Fruit fly (Drosophila melanogaster) whole organism, embryonic: Measurements from ENCODE around the gene CG4660.

Source experiments
- ATbp ChIP-seq: fragments of 200-800 bp; sonication (Bioruptor generic); optimal IDR thresholded peaks from 2 replicates; lab custom pipeline; 2017; ENCODE audit warnings: missing biosample characterization, mild to moderate bottlenecking, missing genetic modification characterization, missing genetic modification reagents
- Abd-B ChIP-seq: fragments of 200-800 bp; sonication (Bioruptor generic); optimal IDR thresholded peaks from 2 replicates; lab custom pipeline; 2018; ENCODE audit warnings: missing biosample characterization, mild to moderate bottlenecking, missing genetic modification characterization, moderate library complexity
- Ada2b ChIP-seq: fragments of 200-800 bp; sonication (Bioruptor generic); IDR thresholded peaks from 2 replicates; pipeline ENCODE4 v1.3.6; 2022; ENCODE audit warnings: missing biosample characterization, missing genetic modification characterization
- Adf1 ChIP-seq: fragments of 200-800 bp; sonication (Bioruptor generic); IDR thresholded peaks from 2 replicates; pipeline ENCODE4 v1.3.6; 2022; ENCODE audit warnings: missing biosample characterization, missing genetic modification characterization
- Bdp1 ChIP-seq: fragments of 200-800 bp; sonication (Bioruptor generic); optimal IDR thresholded peaks from 3 replicates; lab custom pipeline; 2016; ENCODE audit warnings: missing biosample characterization, missing genetic modification characterization
- CG11696 ChIP-seq: fragments of 200-800 bp; sonication (Bioruptor generic); IDR thresholded peaks from 2 replicates; pipeline ENCODE4 v1.3.6; 2022; ENCODE audit warnings: missing biosample characterization, missing genetic modification characterization
- CG14014 ChIP-seq: fragments of 200-800 bp; sonication (Bioruptor generic); IDR thresholded peaks from 2 replicates; pipeline ENCODE4 v1.3.6; 2022; ENCODE audit warnings: missing biosample characterization, missing genetic modification characterization
- CG14441 ChIP-seq: fragments of 200-800 bp; sonication (Bioruptor generic); IDR thresholded peaks from 2 replicates; pipeline ENCODE4 v1.3.6; 2022; ENCODE audit warnings: missing biosample characterization, missing genetic modification characterization
- CG15073 ChIP-seq: fragments of 200-800 bp; sonication (Bioruptor generic); optimal IDR thresholded peaks from 2 replicates; lab custom pipeline; 2016; ENCODE audit warnings: missing biosample characterization, missing genetic modification characterization
- CG17359 ChIP-seq: fragments of 200-800 bp; sonication (Bioruptor generic); optimal IDR thresholded peaks from 3 replicates; lab custom pipeline; 2018; ENCODE audit warnings: missing biosample characterization, mild to moderate bottlenecking, missing genetic modification characterization, moderate library complexity
- CG17385 ChIP-seq: fragments of 200-800 bp; sonication (Bioruptor generic); optimal IDR thresholded peaks from 3 replicates; lab custom pipeline; 2018; ENCODE audit warnings: missing biosample characterization, mild to moderate bottlenecking, missing genetic modification characterization
- CG18011 ChIP-seq: fragments of 200-800 bp; sonication (Bioruptor generic); optimal IDR thresholded peaks from 2 replicates; lab custom pipeline; 2017; ENCODE audit warnings: missing biosample characterization, missing genetic modification characterization, mild to moderate bottlenecking, moderate library complexity, missing genotype
- CG2120 ChIP-seq: fragments of 200-800 bp; sonication (Bioruptor generic); optimal IDR thresholded peaks from 3 replicates; lab custom pipeline; 2016; ENCODE audit warnings: missing biosample characterization, missing genetic modification characterization
- CG30403 ChIP-seq: fragments of 200-800 bp; sonication (Bioruptor generic); optimal IDR thresholded peaks from 3 replicates; lab custom pipeline; 2016; ENCODE audit warnings: missing biosample characterization, missing genetic modification characterization
- CG3163 ChIP-seq: fragments of 200-800 bp; sonication (Bioruptor generic); optimal IDR thresholded peaks from 3 replicates; lab custom pipeline; 2016; ENCODE audit warnings: missing biosample characterization, missing genetic modification characterization
- CG33213 ChIP-seq: fragments of 200-800 bp; sonication (Bioruptor generic); optimal IDR thresholded peaks from 3 replicates; lab custom pipeline; 2016; ENCODE audit warnings: missing biosample characterization, missing genetic modification characterization
- CG4360 ChIP-seq: fragments of 200-800 bp; sonication (Bioruptor generic); IDR thresholded peaks from 2 replicates; pipeline ENCODE4 v1.3.6; 2022; ENCODE audit warnings: missing biosample characterization, missing genetic modification characterization
- CG6175 ChIP-seq: fragments of 200-800 bp; sonication (Bioruptor generic); IDR thresholded peaks from 3 replicates; pipeline ENCODE4 v1.3.6; 2022; ENCODE audit warnings: missing biosample characterization, missing genetic modification characterization
- CG7745 ChIP-seq: fragments of 200-800 bp; sonication (Bioruptor generic); optimal IDR thresholded peaks from 2 replicates; lab custom pipeline; 2018; ENCODE audit warnings: missing biosample characterization, mild to moderate bottlenecking, missing genetic modification characterization, moderate library complexity
- CG8359 ChIP-seq: fragments of 200-800 bp; sonication (Bioruptor generic); optimal IDR thresholded peaks from 2 replicates; lab custom pipeline; 2017; ENCODE audit warnings: missing biosample characterization, mild to moderate bottlenecking, missing genetic modification characterization, borderline replicate concordance
- CG9932 ChIP-seq: fragments of 200-800 bp; sonication (Bioruptor generic); IDR thresholded peaks from 2 replicates; pipeline ENCODE4 v1.3.6; 2022; ENCODE audit warnings: missing biosample characterization, missing genetic modification characterization
- Dad ChIP-seq: fragments of 200-800 bp; sonication (Bioruptor generic); optimal IDR thresholded peaks from 3 replicates; lab custom pipeline; 2016; ENCODE audit warnings: missing biosample characterization, missing genetic modification characterization
- Elba2 ChIP-seq: fragments of 200-800 bp; sonication (Bioruptor generic); optimal IDR thresholded peaks from 3 replicates; lab custom pipeline; 2016; ENCODE audit warnings: missing biosample characterization, missing genetic modification characterization
- Ets97D ChIP-seq: fragments of 200-800 bp; sonication (Bioruptor generic); optimal IDR thresholded peaks from 3 replicates; lab custom pipeline; 2016; ENCODE audit warnings: missing biosample characterization, missing genetic modification characterization
- HLH4C ChIP-seq: fragments of 200-800 bp; sonication (Bioruptor generic); IDR thresholded peaks from 3 replicates; pipeline ENCODE4 v1.3.6; 2022; ENCODE audit warnings: missing biosample characterization, missing genetic modification characterization; ENCODE audit not compliant: partially characterized antibody
- HLH54F ChIP-seq: fragments of 200-800 bp; sonication (Bioruptor generic); optimal IDR thresholded peaks from 3 replicates; lab custom pipeline; 2016; ENCODE audit warnings: missing biosample characterization, missing genetic modification characterization
- Hr78 ChIP-seq, 2 experiments: fragments of 200-800 bp in 1 of 2; fragments of >200 bp in 1 of 2; sonication (Bioruptor generic) in 1 of 2; optimal IDR thresholded peaks; 2 replicates each; lab custom pipeline; 2017 to 2019; ENCODE audit warnings: missing biosample characterization in 2 of 2, missing genetic modification characterization in 2 of 2, mild to moderate bottlenecking in 1 of 2, moderate library complexity in 1 of 2
- Lpt ChIP-seq: fragments of >200 bp; optimal IDR thresholded peaks from 2 replicates; lab custom pipeline; 2018; ENCODE audit warnings: missing biosample characterization, missing genetic modification characterization
- NFAT ChIP-seq: fragments of 200-800 bp; sonication (Bioruptor generic); IDR thresholded peaks from 2 replicates; pipeline ENCODE4 v1.3.6; 2022; ENCODE audit warnings: missing biosample characterization, missing genetic modification characterization
- Neu2 ChIP-seq: fragments of 200-800 bp; sonication (Bioruptor generic); optimal IDR thresholded peaks from 3 replicates; lab custom pipeline; 2016; ENCODE audit warnings: missing biosample characterization, missing genetic modification characterization, borderline replicate concordance
- Optix ChIP-seq: fragments of 200-800 bp; sonication (Bioruptor generic); IDR thresholded peaks from 3 replicates; pipeline ENCODE4 v1.3.6; 2022; ENCODE audit warnings: missing biosample characterization, missing genetic modification characterization
- Ptx1 ChIP-seq: fragments of 200-800 bp; sonication (Bioruptor generic); IDR thresholded peaks from 2 replicates; pipeline ENCODE4 v1.3.6; 2022; ENCODE audit warnings: missing biosample characterization, missing genetic modification characterization
- Usf ChIP-seq: fragments of 200-800 bp; sonication (Bioruptor generic); optimal IDR thresholded peaks from 2 replicates; lab custom pipeline; 2017; ENCODE audit warnings: missing genotype, missing biosample characterization, missing genetic modification characterization
- al ChIP-seq: fragments of 200-800 bp; sonication (Bioruptor generic); IDR thresholded peaks from 2 replicates; pipeline ENCODE4 v1.3.6; 2022; ENCODE audit warnings: missing biosample characterization, missing genetic modification characterization
- aop ChIP-seq: fragments of 200-800 bp; sonication (Bioruptor generic); IDR thresholded peaks from 2 replicates; pipeline ENCODE4 v1.3.6; 2022; ENCODE audit warnings: missing biosample characterization, missing genetic modification characterization
- bowl ChIP-seq: fragments of 200-800 bp; sonication (Bioruptor generic); IDR thresholded peaks from 2 replicates; pipeline ENCODE4 v1.3.6; 2022; ENCODE audit warnings: missing biosample characterization, missing genetic modification characterization
- croc ChIP-seq: fragments of 200-800 bp; sonication (Bioruptor generic); conservative IDR thresholded peaks from 3 replicates; pipeline ENCODE4 v1.3.6; 2022; ENCODE audit warnings: missing biosample characterization, missing genetic modification characterization
- fd96Cb ChIP-seq: fragments of 200-800 bp; sonication (Bioruptor generic); optimal IDR thresholded peaks from 2 replicates; lab custom pipeline; 2018; ENCODE audit warnings: missing biosample characterization, mild to moderate bottlenecking, missing genetic modification characterization, moderate library complexity
- ftz-f1 ChIP-seq: fragments of 200-800 bp; sonication (Bioruptor generic); optimal IDR thresholded peaks from 2 replicates; lab custom pipeline; 2016; ENCODE audit warnings: missing biosample characterization, missing genetic modification characterization
- gcm ChIP-seq: fragments of 200-800 bp; sonication (Bioruptor generic); optimal IDR thresholded peaks from 2 replicates; lab custom pipeline; 2019; ENCODE audit warnings: missing biosample characterization, mild to moderate bottlenecking, missing genetic modification characterization, moderate library complexity
- gcm2 ChIP-seq: fragments of 200-800 bp; sonication (Bioruptor generic); optimal IDR thresholded peaks from 2 replicates; lab custom pipeline; 2016; ENCODE audit warnings: missing biosample characterization, missing genetic modification characterization
- gsb-n ChIP-seq: fragments of 200-800 bp; sonication (Bioruptor generic); optimal IDR thresholded peaks from 3 replicates; lab custom pipeline; 2018; ENCODE audit warnings: missing biosample characterization, mild to moderate bottlenecking, missing genetic modification characterization
- hth ChIP-seq: fragments of >200 bp; optimal IDR thresholded peaks from 2 replicates; lab custom pipeline; 2017; ENCODE audit warnings: inconsistent platforms
- nerfin-2 ChIP-seq: fragments of 200-800 bp; sonication (Bioruptor generic); IDR thresholded peaks from 2 replicates; pipeline ENCODE4 v1.3.6; 2022; ENCODE audit warnings: missing biosample characterization, missing genetic modification characterization; ENCODE audit not compliant: partially characterized antibody
- otp ChIP-seq: fragments of 200-800 bp; sonication (Bioruptor generic); IDR thresholded peaks from 3 replicates; pipeline ENCODE4, ENCODE4 v1.3.6; 2022; ENCODE audit warnings: missing biosample characterization, missing genetic modification characterization
- ranshi ChIP-seq: fragments of 200-800 bp; sonication (Bioruptor generic); IDR thresholded peaks from 2 replicates; pipeline ENCODE4 v1.3.6; 2022; ENCODE audit warnings: missing biosample characterization, missing genetic modification characterization
- shn ChIP-seq: fragments of 200-800 bp; sonication (Bioruptor generic); optimal IDR thresholded peaks from 3 replicates; lab custom pipeline; 2016; ENCODE audit warnings: missing biosample characterization, missing genetic modification characterization
- wek ChIP-seq: fragments of 200-800 bp; sonication (Bioruptor generic); optimal IDR thresholded peaks from 3 replicates; lab custom pipeline; 2018; ENCODE audit warnings: missing biosample characterization, mild to moderate bottlenecking, missing genetic modification characterization, moderate library complexity
- z ChIP-seq: fragments of 200-800 bp; sonication (Bioruptor generic); IDR thresholded peaks from 3 replicates; pipeline ENCODE4 v1.3.6; 2022; ENCODE audit warnings: missing biosample characterization, missing genetic modification characterization
- zen ChIP-seq: fragments of 200-800 bp; sonication (Bioruptor generic); optimal IDR thresholded peaks from 3 replicates; lab custom pipeline; 2018; ENCODE audit warnings: missing biosample characterization, mild to moderate bottlenecking, missing genetic modification characterization, moderate library complexity
- zfh2 ChIP-seq: fragments of 200-800 bp; sonication (Bioruptor generic); optimal IDR thresholded peaks from 2 replicates; lab custom pipeline; 2016; ENCODE audit warnings: missing biosample characterization, missing genetic modification characterization

CG4660 gene

DNA sequence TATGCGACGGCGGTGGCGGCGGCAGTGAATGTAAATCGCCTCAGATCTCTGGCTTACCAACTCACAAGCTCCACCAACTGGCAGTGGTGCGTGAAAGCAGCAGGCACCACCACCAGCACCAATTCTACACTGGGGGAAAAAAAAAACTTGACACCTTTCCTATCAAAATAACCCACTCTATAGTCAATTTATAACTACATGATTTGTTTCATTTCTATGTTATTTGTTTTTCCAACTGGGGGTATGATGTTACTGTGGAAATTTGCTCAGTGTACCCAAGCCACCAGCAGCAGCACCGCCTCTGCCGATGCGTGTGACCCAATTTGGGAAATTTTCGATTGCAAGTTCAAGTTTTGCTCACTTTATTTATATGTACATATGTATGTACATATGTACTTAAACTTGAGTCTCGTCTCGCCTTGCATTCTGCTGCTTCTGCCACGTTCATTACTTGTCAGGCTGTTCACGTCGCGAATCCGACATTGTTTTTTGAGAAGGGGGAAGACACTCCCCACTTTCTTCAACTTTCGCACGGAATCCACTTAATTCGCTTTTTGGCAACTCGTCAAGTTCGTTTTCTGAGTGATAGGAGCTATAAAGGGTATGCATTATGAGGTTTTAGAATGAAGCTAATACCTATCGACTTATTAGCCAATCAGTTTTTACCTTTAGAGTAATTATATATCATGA is 21.9 kb downstream of the CG4660 start (continued):
- no peak for TF ChIP-seq Ada2b (GFP tag; lab: Robert Waterston, UW)
- TF ChIP-seq CG9932 (GFP tag; lab: Robert Waterston, UW): no peak
- 0 out of 3 replicates have a peak, but pooled peaks have one; percentile 42 for TF ChIP-seq Optix (GFP tag; lab: Robert Waterston, UW)
- TF ChIP-seq CG14441 (GFP tag; lab: Robert Waterston, UW): peak; percentile 43; the same call in 1 of the 2 replicates
- TF ChIP-seq croc (GFP tag; lab: Robert Waterston, UW): no peak
- no peak for TF ChIP-seq Adf1 (GFP tag; lab: Robert Waterston, UW)
- no peak for TF ChIP-seq gcm
- TF ChIP-seq bowl (GFP tag; lab: Robert Waterston, UW): no peak
- no peak for TF ChIP-seq CG15073
- TF ChIP-seq z: no peak
- TF ChIP-seq ftz-f1 (GFP tag; lab: Kevin White, UChicago): no peak
- no peak for TF ChIP-seq ranshi (GFP tag; lab: Robert Waterston, UW)
- TF ChIP-seq CG8359: no peak
- no peak for TF ChIP-seq Neu2
- TF ChIP-seq gsb-n: no peak
- no peak for TF ChIP-seq Dad
- TF ChIP-seq CG14014 (GFP tag; lab: Robert Waterston, UW): no peak
- no peak for TF ChIP-seq Ets97D (GFP tag; lab: Kevin White, UChicago)
- TF ChIP-seq fd96Cb (tag; lab: Kevin White, UChicago): peak; percentile 33
- no peak for TF ChIP-seq CG4360 (GFP tag; lab: Robert Waterston, UW)
- no peak for TF ChIP-seq CG7745 (tag; lab: Kevin White, UChicago)
- TF ChIP-seq NFAT (GFP tag; lab: Robert Waterston, UW): no peak
- TF ChIP-seq Elba2 (GFP tag; lab: Kevin White, UChicago): no peak
- no peak for TF ChIP-seq aop
- TF ChIP-seq otp (GFP tag; lab: Robert Waterston, UW): 0 out of 3 replicates have a peak, but pooled peaks have one; percentile 31
- no peak for TF ChIP-seq CG11696 (GFP tag; lab: Robert Waterston, UW)
- no peak for TF ChIP-seq HLH54F
- TF ChIP-seq CG2120 (GFP tag; lab: Kevin White, UChicago): no peak
- TF ChIP-seq CG6175: no peak
- TF ChIP-seq CG17359 (tag; lab: Kevin White, UChicago): peak; percentile 62
- no peak for TF ChIP-seq zen (tag; lab: Kevin White, UChicago)
- TF ChIP-seq al: no peak
- TF ChIP-seq CG30403 (GFP tag; lab: Kevin White, UChicago): peak; percentile 17
- no peak for TF ChIP-seq CG17385 (GFP tag; lab: Kevin White, UChicago)
- TF ChIP-seq Abd-B: no peak
- TF ChIP-seq Lpt (GFP tag; lab: Kevin White, UChicago): no peak
- TF ChIP-seq hth: no peak
- TF ChIP-seq CG18011 (GFP tag; lab: Kevin White, UChicago): no peak
- peak; percentile 23; the same call in 1 of the 2 replicates for TF ChIP-seq Ptx1
- no peak for TF ChIP-seq gcm2 (GFP tag; lab: Kevin White, UChicago)
- TF ChIP-seq CG3163 (GFP tag; lab: Kevin White, UChicago): no peak
- no peak for TF ChIP-seq Bdp1 (GFP tag; lab: Kevin White, UChicago)
- no peak for TF ChIP-seq Hr78 (GFP tag; optimal IDR thresholded peaks at IDR 0.05; lab: Kevin White, UChicago)
- TF ChIP-seq HLH4C (GFP tag; lab: Robert Waterston, UW): no peak
- TF ChIP-seq CG33213: no peak
- TF ChIP-seq Usf: no peak
- TF ChIP-seq zfh2 (GFP tag; lab: Kevin White, UChicago): no peak
- peak; percentile 49 for TF ChIP-seq ATbp (GFP tag; lab: Kevin White, UChicago)
- TF ChIP-seq nerfin-2 (GFP tag; lab: Robert Waterston, UW): no peak
- no peak for TF ChIP-seq shn
- no peak for TF ChIP-seq wek
